Fruit fly (Drosophila melanogaster): ENCODE data around the gene CG33493.

DNA sequence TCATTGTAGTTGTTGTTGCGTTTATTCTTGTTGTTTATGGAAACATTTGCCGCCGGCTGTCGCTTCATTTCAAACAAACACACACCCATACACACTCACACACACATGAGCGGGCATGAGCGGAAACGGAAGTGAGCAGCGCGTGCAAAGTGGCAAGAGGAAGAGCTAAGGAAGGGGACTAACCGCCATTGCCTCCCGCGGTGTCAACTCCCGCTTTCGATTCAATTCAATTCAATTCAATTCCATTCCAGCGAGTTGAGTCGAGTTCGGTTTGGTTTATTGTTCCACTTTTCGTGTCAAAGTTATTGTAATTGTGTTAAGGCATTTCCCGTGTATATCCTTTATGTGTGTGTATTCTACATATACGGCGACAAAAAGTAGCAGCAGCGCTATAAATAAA is 41.6 kb upstream of the CG33493 start:
- TF ChIP-seq Pif1A (GFP tag; optimal IDR thresholded peaks at IDR 0.05): no peak
- TF ChIP-seq Snoo (tag; optimal IDR thresholded peaks at IDR 0.05): no peak
- TF ChIP-seq CG17806 (tag; optimal IDR thresholded peaks at IDR 0.05): no peak
- TF ChIP-seq CG8159 (tag; optimal IDR thresholded peaks at IDR 0.05): no peak
- no peak for TF ChIP-seq rn (GFP tag; IDR thresholded peaks at IDR 0.05)
- no peak for TF ChIP-seq CG14655 (GFP tag; optimal IDR thresholded peaks at IDR 0.05)
- TF ChIP-seq CG9948 (tag; optimal IDR thresholded peaks at IDR 0.05): no peak
- no peak for TF ChIP-seq CG12605 (GFP tag; IDR thresholded peaks at IDR 0.05)
- TF ChIP-seq CG13204 (GFP tag; optimal IDR thresholded peaks at IDR 0.05): no peak
- no peak for TF ChIP-seq EcR (GFP tag; optimal IDR thresholded peaks at IDR 0.05)
